Worm (Caenorhabditis elegans): ENCODE results near the gene pid-1.

DNA sequence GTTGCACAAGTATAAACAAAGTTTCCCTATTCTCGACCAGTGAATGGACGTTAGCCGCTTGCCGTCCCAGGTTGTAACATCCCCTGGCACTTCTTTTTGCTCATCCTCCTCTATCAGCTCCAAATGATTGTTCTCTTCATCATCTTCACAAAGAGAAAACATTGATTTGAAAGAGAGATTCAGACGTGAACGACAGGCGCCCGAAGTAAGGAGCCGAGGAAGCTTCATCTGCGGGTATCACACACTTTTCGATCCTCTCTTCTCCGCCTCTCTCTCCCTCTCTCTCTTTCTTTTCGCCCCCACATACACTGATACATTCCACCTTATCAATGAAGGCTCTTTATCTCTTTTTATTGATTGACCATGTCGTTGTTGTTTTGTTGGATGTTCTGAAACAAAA is 32.4 kb upstream of the pid-1 start:
- TF ChIP-seq F37B4.10 (GFP tag; IDR thresholded peaks at IDR 0.05), result no peak
- no peak for TF ChIP-seq F23B12.7 (tag; optimal IDR thresholded peaks at IDR 0.05; ENCODE audit: insufficient read depth)
- no peak for TF ChIP-seq mxl-1 (tag; optimal IDR thresholded peaks at IDR 0.05)
- no peak for TF ChIP-seq nfya-1 (tag; optimal IDR thresholded peaks at IDR 0.05; ENCODE audit: borderline replicate concordance, insufficient read depth)
- TF ChIP-seq unc-62 (GFP tag; optimal IDR thresholded peaks at IDR 0.05), result no peak
- no peak for TF ChIP-seq F10E7.11 (tag; optimal IDR thresholded peaks at IDR 0.05)
- TF ChIP-seq Y53G8AR.9 (GFP tag; conservative IDR thresholded peaks at IDR 0.05), result no peak
- no peak for TF ChIP-seq die-1 (tag; optimal IDR thresholded peaks at IDR 0.05)

Data from whole organism, young adult.